Fruit fly (Drosophila melanogaster) whole organism, embryonic: ENCODE data around the gene scpr-A.
A peak's percentile ranks its signal among the peaks of the same experiment; 100 is the strongest.

Experiments used
- ATbp ChIP-seq: fragments of 200-800 bp; sonication (Bioruptor generic); optimal IDR thresholded peaks from 2 replicates; lab custom pipeline; 2017; ENCODE audit warnings: missing biosample characterization, mild to moderate bottlenecking, missing genetic modification characterization, missing genetic modification reagents
- Ada2b ChIP-seq: fragments of 200-800 bp; sonication (Bioruptor generic); IDR thresholded peaks from 2 replicates; pipeline ENCODE4 v1.3.6; 2022; ENCODE audit warnings: missing biosample characterization, missing genetic modification characterization
- Atf3 ChIP-seq: fragments of 200-800 bp; sonication (Bioruptor generic); optimal IDR thresholded peaks from 3 replicates; lab custom pipeline; 2016; ENCODE audit warnings: missing biosample characterization, missing genetic modification characterization
- BtbVII ChIP-seq: fragments of 200-800 bp; sonication (Bioruptor generic); optimal IDR thresholded peaks from 3 replicates; lab custom pipeline; 2017; ENCODE audit warnings: missing biosample characterization, mild to moderate bottlenecking, missing genetic modification characterization
- C15 ChIP-seq: fragments of 200-800 bp; sonication (Bioruptor generic); IDR thresholded peaks from 3 replicates; pipeline ENCODE4 v1.3.6; 2022; ENCODE audit warnings: missing biosample characterization, missing genetic modification characterization
- CG10565 ChIP-seq: fragments of 200-800 bp; sonication (Bioruptor generic); optimal IDR thresholded peaks from 3 replicates; lab custom pipeline; 2016; ENCODE audit warnings: missing biosample characterization, mild to moderate bottlenecking, missing genetic modification characterization
- CG11696 ChIP-seq: fragments of 200-800 bp; sonication (Bioruptor generic); IDR thresholded peaks from 2 replicates; pipeline ENCODE4 v1.3.6; 2022; ENCODE audit warnings: missing biosample characterization, missing genetic modification characterization
- CG12769 ChIP-seq: fragments of 200-800 bp; sonication (Bioruptor generic); optimal IDR thresholded peaks from 2 replicates; lab custom pipeline; 2019; ENCODE audit warnings: missing biosample characterization, mild to moderate bottlenecking, missing genetic modification characterization, moderate library complexity
- CG13123 ChIP-seq: fragments of 200-800 bp; sonication (Bioruptor generic); optimal IDR thresholded peaks from 2 replicates; lab custom pipeline; 2016; ENCODE audit warnings: missing biosample characterization, missing genetic modification characterization
- CG13296 ChIP-seq: fragments of 200-800 bp; sonication (Bioruptor generic); optimal IDR thresholded peaks from 3 replicates; lab custom pipeline; 2018; ENCODE audit warnings: missing biosample characterization, mild to moderate bottlenecking, missing genetic modification characterization
- CG13775 ChIP-seq: fragments of 200-800 bp; sonication (Bioruptor generic); optimal IDR thresholded peaks from 3 replicates; lab custom pipeline; 2017; ENCODE audit warnings: missing biosample characterization, mild to moderate bottlenecking, missing genetic modification characterization
- CG14965 ChIP-seq: fragments of 200-800 bp; sonication (Bioruptor generic); optimal IDR thresholded peaks from 2 replicates; lab custom pipeline; 2016; ENCODE audit warnings: missing biosample characterization, missing genetic modification characterization, borderline replicate concordance
- CG15073 ChIP-seq: fragments of 200-800 bp; sonication (Bioruptor generic); optimal IDR thresholded peaks from 2 replicates; lab custom pipeline; 2016; ENCODE audit warnings: missing biosample characterization, missing genetic modification characterization
- CG1603 ChIP-seq: fragments of 200-800 bp; sonication (Bioruptor generic); optimal IDR thresholded peaks from 2 replicates; lab custom pipeline; 2019; ENCODE audit warnings: missing biosample characterization, mild to moderate bottlenecking, missing genetic modification characterization, moderate library complexity
- CG16779 ChIP-seq: fragments of 200-800 bp; sonication (Bioruptor generic); IDR thresholded peaks from 2 replicates; pipeline ENCODE4 v1.3.6; 2022; ENCODE audit warnings: missing biosample characterization, missing genetic modification characterization
- CG17802 ChIP-seq: fragments of 200-800 bp; sonication (Bioruptor generic); optimal IDR thresholded peaks from 2 replicates; lab custom pipeline; 2018; ENCODE audit warnings: missing biosample characterization, mild to moderate bottlenecking, missing genetic modification characterization, moderate library complexity
- CG17912 ChIP-seq: fragments of 200-800 bp; sonication (Bioruptor generic); optimal IDR thresholded peaks from 2 replicates; lab custom pipeline; 2018; ENCODE audit warnings: missing biosample characterization, mild to moderate bottlenecking, missing genetic modification characterization
- CG3065 ChIP-seq: fragments of 200-800 bp; sonication (Bioruptor generic); optimal IDR thresholded peaks from 2 replicates; lab custom pipeline; 2016; ENCODE audit warnings: missing biosample characterization, missing genetic modification characterization
- CG31441 ChIP-seq: fragments of 200-800 bp; sonication (Bioruptor generic); IDR thresholded peaks from 2 replicates; pipeline ENCODE4 v1.3.6; 2022; ENCODE audit warnings: missing biosample characterization, missing genetic modification characterization
- CG32767 ChIP-seq: fragments of 200-800 bp; sonication (Bioruptor generic); IDR thresholded peaks from 2 replicates; pipeline ENCODE4 v1.3.6; 2022; ENCODE audit warnings: missing biosample characterization, missing genetic modification characterization
- CG4328 ChIP-seq: fragments of 200-800 bp; sonication (Bioruptor generic); optimal IDR thresholded peaks from 3 replicates; lab custom pipeline; 2017; ENCODE audit warnings: missing biosample characterization, missing genetic modification reagents, missing genetic modification characterization
- CG43689 ChIP-seq: fragments of 200-800 bp; sonication (Bioruptor generic); IDR thresholded peaks from 2 replicates; pipeline ENCODE4 v1.3.6; 2022; ENCODE audit warnings: missing biosample characterization, missing genetic modification characterization
- CG4424 ChIP-seq: fragments of 200-800 bp; sonication (Bioruptor generic); optimal IDR thresholded peaks from 3 replicates; lab custom pipeline; 2016; ENCODE audit warnings: missing biosample characterization, missing genetic modification characterization
- CG5245 ChIP-seq: fragments of 200-800 bp; sonication (Bioruptor generic); optimal IDR thresholded peaks from 3 replicates; lab custom pipeline; 2016; ENCODE audit warnings: missing biosample characterization, missing genetic modification characterization
- CG7963 ChIP-seq: fragments of 200-800 bp; sonication (Bioruptor generic); IDR thresholded peaks from 3 replicates; pipeline ENCODE4 v1.3.6; 2022; ENCODE audit warnings: missing biosample characterization, missing genetic modification characterization; ENCODE audit not compliant: partially characterized antibody
- CG8765 ChIP-seq: fragments of 200-800 bp; sonication (Bioruptor generic); IDR thresholded peaks from 2 replicates; pipeline ENCODE4 v1.3.6; 2022; ENCODE audit warnings: missing biosample characterization, missing genetic modification characterization
- D19A ChIP-seq: fragments of 200-800 bp; optimal IDR thresholded peaks from 3 replicates; lab custom pipeline; 2019; ENCODE audit warnings: missing biosample characterization, mild to moderate bottlenecking, missing genetic modification characterization, moderate library complexity
- Dfd ChIP-seq, 2 experiments: fragments of >200 bp; optimal IDR thresholded peaks; 2 replicates each; lab custom pipeline; 2017; ENCODE audit warnings: missing biosample characterization in 2 of 2, missing genetic modification characterization in 2 of 2
- Dip3 ChIP-seq: fragments of 200-800 bp; sonication (Bioruptor generic); optimal IDR thresholded peaks from 3 replicates; lab custom pipeline; 2016; ENCODE audit warnings: missing biosample characterization, missing genetic modification characterization
- H15 ChIP-seq: fragments of 200-800 bp; sonication (Bioruptor generic); IDR thresholded peaks from 3 replicates; pipeline ENCODE4 v1.3.6; 2022; ENCODE audit warnings: missing biosample characterization, missing genetic modification characterization
- HLH4C ChIP-seq: fragments of 200-800 bp; sonication (Bioruptor generic); IDR thresholded peaks from 3 replicates; pipeline ENCODE4 v1.3.6; 2022; ENCODE audit warnings: missing biosample characterization, missing genetic modification characterization; ENCODE audit not compliant: partially characterized antibody
- Hmr ChIP-seq: fragments of 200-800 bp; sonication (Bioruptor generic); optimal IDR thresholded peaks from 3 replicates; lab custom pipeline; 2017; ENCODE audit warnings: mild to moderate bottlenecking, missing biosample characterization, missing genetic modification reagents, missing genetic modification characterization
- MESR4 ChIP-seq: fragments of 200-800 bp; sonication (Bioruptor generic); optimal IDR thresholded peaks from 2 replicates; lab custom pipeline; 2018; ENCODE audit warnings: missing biosample characterization, mild to moderate bottlenecking, missing genetic modification characterization, moderate library complexity
- Optix ChIP-seq: fragments of 200-800 bp; sonication (Bioruptor generic); IDR thresholded peaks from 3 replicates; pipeline ENCODE4 v1.3.6; 2022; ENCODE audit warnings: missing biosample characterization, missing genetic modification characterization
- Ptx1 ChIP-seq: fragments of 200-800 bp; sonication (Bioruptor generic); IDR thresholded peaks from 2 replicates; pipeline ENCODE4 v1.3.6; 2022; ENCODE audit warnings: missing biosample characterization, missing genetic modification characterization
- Taf1 ChIP-seq: fragments of 200-800 bp; sonication (Bioruptor generic); IDR thresholded peaks from 2 replicates; pipeline ENCODE4 v1.3.6; 2022; ENCODE audit warnings: missing biosample characterization, missing genetic modification characterization
- Tbp ChIP-seq: fragments of >200 bp; optimal IDR thresholded peaks from 2 replicates; lab custom pipeline; 2018; ENCODE audit warnings: missing biosample characterization, missing genetic modification characterization
- Xrp1 ChIP-seq: fragments of 200-800 bp; sonication (Bioruptor generic); IDR thresholded peaks from 2 replicates; pipeline ENCODE4 v1.3.6; 2022; ENCODE audit warnings: missing biosample characterization, missing genetic modification characterization
- bbx ChIP-seq: fragments of 200-800 bp; sonication (Bioruptor generic); IDR thresholded peaks from 2 replicates; pipeline ENCODE4 v1.3.6; 2022; ENCODE audit warnings: missing biosample characterization, missing genetic modification characterization; ENCODE audit not compliant: partially characterized antibody
- bowl ChIP-seq: fragments of 200-800 bp; sonication (Bioruptor generic); IDR thresholded peaks from 2 replicates; pipeline ENCODE4 v1.3.6; 2022; ENCODE audit warnings: missing biosample characterization, missing genetic modification characterization
- btn ChIP-seq: fragments of 200-800 bp; sonication (Bioruptor generic); optimal IDR thresholded peaks from 2 replicates; lab custom pipeline; 2016; ENCODE audit warnings: missing biosample characterization, missing genetic modification characterization
- dan ChIP-seq: fragments of 200-800 bp; sonication (Bioruptor generic); IDR thresholded peaks from 2 replicates; pipeline ENCODE4 v1.3.6; 2022; ENCODE audit warnings: missing biosample characterization, missing genetic modification characterization
- h ChIP-seq: fragments of >200 bp; optimal IDR thresholded peaks from 2 replicates; lab custom pipeline; 2017
- inv ChIP-seq: fragments of 200-800 bp; sonication (Bioruptor generic); IDR thresholded peaks from 2 replicates; pipeline ENCODE4 v1.3.6; 2022; ENCODE audit warnings: missing biosample characterization, missing genetic modification characterization; ENCODE audit not compliant: partially characterized antibody
- lilli ChIP-seq: fragments of 200-800 bp; sonication (Bioruptor generic); optimal IDR thresholded peaks from 3 replicates; lab custom pipeline; 2016; ENCODE audit warnings: missing biosample characterization, missing genetic modification characterization
- pnt ChIP-seq: fragments of 200-800 bp; sonication (Bioruptor generic); optimal IDR thresholded peaks from 3 replicates; lab custom pipeline; 2016; ENCODE audit warnings: missing biosample characterization, missing genetic modification characterization
- pum ChIP-seq: fragments of 200-800 bp; sonication (Bioruptor generic); optimal IDR thresholded peaks from 2 replicates; lab custom pipeline; 2016; ENCODE audit warnings: missing biosample characterization, missing genetic modification characterization
- salm ChIP-seq: fragments of 200-800 bp; sonication (Bioruptor generic); optimal IDR thresholded peaks from 2 replicates; lab custom pipeline; 2018; ENCODE audit warnings: missing biosample characterization, mild to moderate bottlenecking, missing genetic modification characterization
- sima ChIP-seq: fragments of 200-800 bp; sonication (Bioruptor generic); optimal IDR thresholded peaks from 2 replicates; lab custom pipeline; 2016; ENCODE audit warnings: missing biosample characterization, missing genetic modification characterization
- tna ChIP-seq: fragments of 200-800 bp; sonication (Bioruptor generic); IDR thresholded peaks from 2 replicates; pipeline ENCODE4 v1.3.6; 2022; ENCODE audit warnings: missing biosample characterization, missing genetic modification characterization; ENCODE audit not compliant: partially characterized antibody
- ttk ChIP-seq: fragments of 200-800 bp; sonication (Bioruptor generic); IDR thresholded peaks from 2 replicates; pipeline ENCODE4 v2.1.2; 2022; ENCODE audit warnings: missing biosample characterization, missing genetic modification characterization
- usp ChIP-seq: fragments of >200 bp; optimal IDR thresholded peaks from 2 replicates; lab custom pipeline; 2017; ENCODE audit warnings: missing biosample characterization, missing genetic modification characterization
- zf30C ChIP-seq: fragments of 200-800 bp; sonication (Bioruptor generic); optimal IDR thresholded peaks from 3 replicates; lab custom pipeline; 2018; ENCODE audit warnings: missing biosample characterization, mild to moderate bottlenecking, missing genetic modification characterization

Gene scpr-A

dm6 chr3R:11269013-11269412, 28.0 kb downstream of the scpr-A start (continued):
- TF ChIP-seq Ptx1 (GFP tag; lab: Robert Waterston, UW), result peak; percentile 43; the same call in 1 of the 2 replicates
- TF ChIP-seq tna, result no peak
- no peak for TF ChIP-seq CG13296
- TF ChIP-seq pnt (GFP tag; lab: Kevin White, UChicago), result peak; percentile 8
- peak; percentile 60 for TF ChIP-seq H15 (GFP tag; lab: Robert Waterston, UW)
- no peak for TF ChIP-seq CG32767 (GFP tag; lab: Robert Waterston, UW)
- peak; percentile 44 for TF ChIP-seq CG3065 (GFP tag; lab: Kevin White, UChicago)
- no peak for TF ChIP-seq Tbp (GFP tag; lab: Kevin White, UChicago)
- TF ChIP-seq h (lab: Kevin White, UChicago), result peak; percentile 59
- TF ChIP-seq Taf1 (GFP tag; lab: Robert Waterston, UW), result no peak
- no peak for TF ChIP-seq CG10565 (GFP tag; lab: Kevin White, UChicago)
- peak; percentile 35 for TF ChIP-seq zf30C
- peak; percentile 83 for TF ChIP-seq Xrp1 (GFP tag; lab: Robert Waterston, UW)
- no peak for TF ChIP-seq CG16779 (GFP tag; lab: Robert Waterston, UW)
- peak; percentile 79 for TF ChIP-seq CG17912
- no peak for TF ChIP-seq Dip3 (GFP tag; lab: Kevin White, UChicago)
- TF ChIP-seq sima (GFP tag; lab: Kevin White, UChicago), result no peak
- TF ChIP-seq ttk (GFP tag; lab: Robert Waterston, UW), result no peak
- peak; percentile 66 for TF ChIP-seq Atf3 (GFP tag; lab: Kevin White, UChicago)
- no peak for TF ChIP-seq C15 (GFP tag; lab: Robert Waterston, UW)
- no peak for TF ChIP-seq CG7963 (GFP tag; lab: Robert Waterston, UW)
- no peak for TF ChIP-seq MESR4 (GFP tag; lab: Kevin White, UChicago)
- TF ChIP-seq BtbVII (GFP tag; lab: Kevin White, UChicago), result peak; percentile 75
- no peak for TF ChIP-seq D19A (tag; lab: Kevin White, UChicago)
- peak; percentile 83 for TF ChIP-seq CG4424
- no peak for TF ChIP-seq inv
- no peak for TF ChIP-seq CG11696
- peak; percentile 47 for TF ChIP-seq lilli (GFP tag; lab: Kevin White, UChicago)
- no peak for TF ChIP-seq CG43689 (GFP tag; lab: Robert Waterston, UW)
- TF ChIP-seq CG1603 (tag; lab: Kevin White, UChicago), result peak; percentile 74
- TF ChIP-seq CG17802 (tag; lab: Kevin White, UChicago), result peak; percentile 73
- TF ChIP-seq ATbp (GFP tag; lab: Kevin White, UChicago), result peak; percentile 68
- TF ChIP-seq CG4328 (GFP tag; lab: Kevin White, UChicago), result peak; percentile 45
- peak; percentile 65 for TF ChIP-seq Hmr (GFP tag; lab: Kevin White, UChicago)
- TF ChIP-seq CG15073 (GFP tag; lab: Kevin White, UChicago), result no peak
- TF ChIP-seq Optix, result peak; percentile 73
- no peak for TF ChIP-seq Dfd (GFP tag; optimal IDR thresholded peaks at IDR 0.05; lab: Kevin White, UChicago)
- TF ChIP-seq CG14965 (GFP tag; lab: Kevin White, UChicago), result peak; percentile 98
- TF ChIP-seq Ada2b (GFP tag; lab: Robert Waterston, UW), result peak; percentile 56; the same call in 1 of the 2 replicates
- peak; percentile 50 for TF ChIP-seq pum (GFP tag; lab: Kevin White, UChicago)
- TF ChIP-seq bowl (GFP tag; lab: Robert Waterston, UW), result no peak
- TF ChIP-seq dan, result no peak
- TF ChIP-seq CG13775 (GFP tag; lab: Kevin White, UChicago), result peak; percentile 64
- TF ChIP-seq CG13123 (GFP tag; lab: Kevin White, UChicago), result no peak
- TF ChIP-seq usp (GFP tag; lab: Kevin White, UChicago), result no peak
- no peak for TF ChIP-seq bbx (GFP tag; lab: Robert Waterston, UW)
- no peak for TF ChIP-seq salm (tag; lab: Kevin White, UChicago)
- TF ChIP-seq HLH4C, result no peak
- peak; percentile 56 for TF ChIP-seq btn (GFP tag; lab: Kevin White, UChicago)
- no peak; the same call in 1 of the 2 replicates for TF ChIP-seq CG31441
- TF ChIP-seq CG5245 (GFP tag; lab: Kevin White, UChicago), result peak; percentile 84
- TF ChIP-seq CG12769, result no peak
- no peak for TF ChIP-seq CG8765 (GFP tag; lab: Robert Waterston, UW)
